Fruit fly (Drosophila melanogaster) whole organism, adult: ENCODE results near the gene Osi5.

Source experiments
- CG11617 ChIP-seq: fragments of 200-800 bp; sonication (Bioruptor generic); optimal IDR thresholded peaks from 2 replicates; lab custom pipeline; 2017; ENCODE audit warnings: mild to moderate bottlenecking, missing biosample characterization, missing genetic modification reagents, missing genetic modification characterization
- CG12768 ChIP-seq: fragments of 200-800 bp; sonication (Bioruptor generic); optimal IDR thresholded peaks from 2 replicates; lab custom pipeline; 2017; ENCODE audit warnings: missing biosample characterization, missing genetic modification characterization, mild to moderate bottlenecking, moderate library complexity, missing genetic modification reagents
- CG14711 ChIP-seq: fragments of 200-800 bp; sonication (Bioruptor generic); optimal IDR thresholded peaks from 2 replicates; lab custom pipeline; 2018; ENCODE audit warnings: missing biosample characterization, mild to moderate bottlenecking, missing genetic modification characterization, moderate library complexity
- CG1620 ChIP-seq: fragments of 200-800 bp; sonication (Bioruptor generic); optimal IDR thresholded peaks from 2 replicates; lab custom pipeline; 2016; ENCODE audit warnings: missing biosample characterization, missing genetic modification characterization
- CG33017 ChIP-seq: fragments of 200-800 bp; sonication (Bioruptor generic); optimal IDR thresholded peaks from 2 replicates; lab custom pipeline; 2018; ENCODE audit warnings: missing biosample characterization, mild to moderate bottlenecking, missing genetic modification characterization, moderate library complexity
- CG5204 ChIP-seq: fragments of 200-800 bp; sonication (Bioruptor generic); optimal IDR thresholded peaks from 2 replicates; lab custom pipeline; 2016; ENCODE audit warnings: missing biosample characterization, missing genetic modification characterization
- CG7045 ChIP-seq: fragments of 200-800 bp; sonication (Bioruptor generic); optimal IDR thresholded peaks from 2 replicates; lab custom pipeline; 2017; ENCODE audit warnings: missing biosample characterization, mild to moderate bottlenecking, missing genetic modification characterization
- CG7101 ChIP-seq: fragments of 200-800 bp; sonication (Bioruptor generic); optimal IDR thresholded peaks from 2 replicates; lab custom pipeline; 2018; ENCODE audit warnings: missing biosample characterization, mild to moderate bottlenecking, missing genetic modification characterization, moderate library complexity
- Clk ChIP-seq: fragments of 200-800 bp; sonication (Bioruptor generic); optimal IDR thresholded peaks from 2 replicates; lab custom pipeline; 2017; ENCODE audit warnings: missing biosample characterization, missing genetic modification characterization
- Crg-1 ChIP-seq: fragments of 200-800 bp; sonication (Bioruptor generic); optimal IDR thresholded peaks from 2 replicates; lab custom pipeline; 2016; ENCODE audit warnings: missing biosample characterization, missing genetic modification characterization
- Hr96 ChIP-seq: fragments of 200-800 bp; sonication (Bioruptor generic); optimal IDR thresholded peaks from 2 replicates; lab custom pipeline; 2016; ENCODE audit warnings: missing biosample characterization, missing genetic modification characterization
- Mnt ChIP-seq: fragments of 200-800 bp; sonication (Bioruptor generic); optimal IDR thresholded peaks from 2 replicates; lab custom pipeline; 2016; ENCODE audit warnings: missing biosample characterization, mild to moderate bottlenecking, missing genetic modification characterization
- bab1 ChIP-seq: fragments of 200-800 bp; sonication (Bioruptor generic); optimal IDR thresholded peaks from 3 replicates; lab custom pipeline; 2019; ENCODE audit warnings: missing biosample characterization, mild to moderate bottlenecking, missing genetic modification characterization, moderate library complexity
- cic ChIP-seq: fragments of 200-800 bp; sonication (Bioruptor generic); optimal IDR thresholded peaks from 2 replicates; lab custom pipeline; 2017; ENCODE audit warnings: missing biosample characterization, mild to moderate bottlenecking, missing genetic modification characterization, moderate library complexity
- cnc ChIP-seq, 2 experiments: fragments of >200 bp; optimal IDR thresholded peaks; 2 replicates each; lab custom pipeline; 2017
- kay ChIP-seq: fragments of 200-800 bp; sonication (Bioruptor generic); peaks from one replicate; lab custom pipeline; 2016; ENCODE audit warnings: missing biosample characterization, missing genetic modification characterization, borderline replicate concordance
- ovo ChIP-seq: fragments of 200-800 bp; sonication (Bioruptor generic); optimal IDR thresholded peaks from 2 replicates; lab custom pipeline; 2016; ENCODE audit warnings: missing biosample characterization, missing genetic modification characterization
- pad ChIP-seq: fragments of 200-800 bp; sonication (Bioruptor generic); optimal IDR thresholded peaks from 3 replicates; lab custom pipeline; 2017; ENCODE audit warnings: missing biosample characterization, missing genetic modification characterization, mild to moderate bottlenecking, moderate library complexity, missing genetic modification reagents
- tj ChIP-seq: fragments of 200-800 bp; sonication (Bioruptor generic); optimal IDR thresholded peaks from 3 replicates; lab custom pipeline; 2017; ENCODE audit warnings: missing biosample characterization, mild to moderate bottlenecking, missing genetic modification characterization, moderate library complexity
- toe ChIP-seq: fragments of 200-800 bp; sonication (Bioruptor generic); optimal IDR thresholded peaks from 2 replicates; lab custom pipeline; 2016; ENCODE audit warnings: missing biosample characterization, missing genetic modification characterization

Gene Osi5

dm6 chr3R:6226997-6227562 is at the start of gene Osi5:
TSS of gene Osi5 (plus strand) at chr3R:6227512.
- TF ChIP-seq CG7101 (tag; lab: Kevin White, UChicago) (no peak), CG14711 (tag; lab: Kevin White, UChicago) (no peak), cic (GFP tag; lab: Kevin White, UChicago) (no peak), CG11617 (GFP tag; lab: Kevin White, UChicago) (no peak), tj (GFP tag; lab: Kevin White, UChicago) (no peak), CG5204 (GFP tag; lab: Kevin White, UChicago) (no peak), CG33017 (tag; lab: Kevin White, UChicago) (no peak), cnc (optimal IDR thresholded peaks at IDR 0.05; lab: Kevin White, UChicago) (no peak), ovo (GFP tag; lab: Kevin White, UChicago) (no peak), Mnt (GFP tag; lab: Kevin White, UChicago) (no peak), Clk (no peak), CG1620 (no peak), Hr96 (GFP tag; lab: Kevin White, UChicago) (no peak)

dm6 chr3R:6182511-6182910 is 44.8 kb upstream of the Osi5 start:
- no peak for TF ChIP-seq Mnt (GFP tag; lab: Kevin White, UChicago)
- no peak for TF ChIP-seq CG11617 (GFP tag; lab: Kevin White, UChicago)
- no peak for TF ChIP-seq CG1620
- TF ChIP-seq tj (GFP tag; lab: Kevin White, UChicago): no peak
- no peak for TF ChIP-seq Clk
- TF ChIP-seq CG7101 (tag; lab: Kevin White, UChicago): no peak
- no peak for TF ChIP-seq ovo (GFP tag; lab: Kevin White, UChicago)
- no peak for TF ChIP-seq Crg-1 (GFP tag; lab: Kevin White, UChicago)
- TF ChIP-seq CG5204 (GFP tag; lab: Kevin White, UChicago): no peak
- no peak for TF ChIP-seq cic (GFP tag; lab: Kevin White, UChicago)
- no peak for TF ChIP-seq CG14711 (tag; lab: Kevin White, UChicago)
- TF ChIP-seq kay: no peak
- TF ChIP-seq CG33017 (tag; lab: Kevin White, UChicago): no peak
- TF ChIP-seq Hr96 (GFP tag; lab: Kevin White, UChicago): no peak

- TF ChIP-seq Clk (no peak), CG12768 (no peak), CG7101 (tag; lab: Kevin White, UChicago) (no peak), CG7045 (GFP tag; lab: Kevin White, UChicago) (no peak), CG33017 (tag; lab: Kevin White, UChicago) (no peak), toe (GFP tag; lab: Kevin White, UChicago) (no peak), CG11617 (GFP tag; lab: Kevin White, UChicago) (no peak), Hr96 (GFP tag; lab: Kevin White, UChicago) (no peak), Crg-1 (GFP tag; lab: Kevin White, UChicago) (no peak), tj (GFP tag; lab: Kevin White, UChicago) (no peak), Mnt (GFP tag; lab: Kevin White, UChicago) (no peak)
Measured at dm6 chr3R:6187015-6187414, 40.3 kb upstream of the Osi5 start, which contains the start of gene NPFR. TSS of gene NPFR (plus strand) at chr3R:6187315.

- TF ChIP-seq cic (GFP tag; lab: Kevin White, UChicago) (no peak), Mnt (GFP tag; lab: Kevin White, UChicago) (no peak), ovo (GFP tag; lab: Kevin White, UChicago) (no peak), Clk (no peak), kay (no peak), cnc (optimal IDR thresholded peaks at IDR 0.05; lab: Kevin White, UChicago) (no peak), pad (GFP tag; lab: Kevin White, UChicago) (no peak), CG14711 (tag; lab: Kevin White, UChicago) (no peak), bab1 (GFP tag; lab: Kevin White, UChicago) (no peak), CG11617 (GFP tag; lab: Kevin White, UChicago) (no peak), CG33017 (tag; lab: Kevin White, UChicago) (no peak), CG5204 (GFP tag; lab: Kevin White, UChicago) (no peak), CG7101 (tag; lab: Kevin White, UChicago) (no peak)
Measured at dm6 chr3R:6196416-6196815, 30.9 kb upstream of the Osi5 start.

- TF ChIP-seq CG12768 (no peak), cic (GFP tag; lab: Kevin White, UChicago) (no peak), CG7101 (tag; lab: Kevin White, UChicago) (no peak), tj (GFP tag; lab: Kevin White, UChicago) (no peak), pad (GFP tag; lab: Kevin White, UChicago) (no peak), Mnt (GFP tag; lab: Kevin White, UChicago) (no peak), Crg-1 (GFP tag; lab: Kevin White, UChicago) (no peak), CG33017 (tag; lab: Kevin White, UChicago) (no peak), kay (no peak), toe (GFP tag; lab: Kevin White, UChicago) (no peak), CG14711 (tag; lab: Kevin White, UChicago) (no peak), Hr96 (GFP tag; lab: Kevin White, UChicago) (no peak), CG1620 (no peak), CG5204 (GFP tag; lab: Kevin White, UChicago) (no peak), bab1 (GFP tag; lab: Kevin White, UChicago) (no peak), CG11617 (GFP tag; lab: Kevin White, UChicago) (no peak), ovo (GFP tag; lab: Kevin White, UChicago) (no peak)
Measured at dm6 chr3R:6198488-6198892, 28.8 kb upstream of the Osi5 start, which contains the start of gene Osi24. TSS of gene Osi24 (plus strand) at chr3R:6198811.

dm6 chr3R:6199717-6200116 is 27.6 kb upstream of the Osi5 start:
- TF ChIP-seq CG33017 (tag; lab: Kevin White, UChicago): no peak
- TF ChIP-seq Clk: no peak
- no peak for TF ChIP-seq cic (GFP tag; lab: Kevin White, UChicago)
- TF ChIP-seq CG11617 (GFP tag; lab: Kevin White, UChicago): no peak
- TF ChIP-seq toe (GFP tag; lab: Kevin White, UChicago): no peak
- TF ChIP-seq CG14711 (tag; lab: Kevin White, UChicago): no peak
- TF ChIP-seq pad (GFP tag; lab: Kevin White, UChicago): no peak
- TF ChIP-seq cnc (optimal IDR thresholded peaks at IDR 0.05; lab: Kevin White, UChicago): no peak
- no peak for TF ChIP-seq CG7045 (GFP tag; lab: Kevin White, UChicago)
- no peak for TF ChIP-seq Mnt (GFP tag; lab: Kevin White, UChicago)
- TF ChIP-seq Hr96 (GFP tag; lab: Kevin White, UChicago): no peak
- TF ChIP-seq tj (GFP tag; lab: Kevin White, UChicago): no peak
- TF ChIP-seq CG12768: no peak
- no peak for TF ChIP-seq bab1 (GFP tag; lab: Kevin White, UChicago)
- TF ChIP-seq CG5204 (GFP tag; lab: Kevin White, UChicago): no peak
- no peak for TF ChIP-seq CG7101 (tag; lab: Kevin White, UChicago)
- TF ChIP-seq ovo (GFP tag; lab: Kevin White, UChicago): no peak
- TF ChIP-seq kay: no peak
- TF ChIP-seq Crg-1 (GFP tag; lab: Kevin White, UChicago): no peak
- no peak for TF ChIP-seq CG1620
